Fruit fly (Drosophila melanogaster) whole organism, wandering third instar larva: ENCODE results near the gene CG43295.
A peak's percentile ranks its signal among the peaks of the same experiment; 100 is the strongest.

ENCODE experiments used
- Abd-B ChIP-seq: fragments of >200 bp; optimal IDR thresholded peaks from 2 replicates; lab custom pipeline; 2017; ENCODE audit warnings: missing biosample characterization, missing genetic modification characterization
- CG32264 ChIP-seq: fragments of 200-800 bp; sonication (Bioruptor generic); optimal IDR thresholded peaks from 2 replicates; lab custom pipeline; 2016; ENCODE audit warnings: missing biosample characterization, missing genetic modification characterization
- CG9705 ChIP-seq: fragments of 200-800 bp; sonication (Bioruptor generic); optimal IDR thresholded peaks from 2 replicates; lab custom pipeline; 2018; ENCODE audit warnings: missing biosample characterization, mild to moderate bottlenecking, missing genetic modification characterization
- CrebA ChIP-seq: fragments of 200-800 bp; sonication (Bioruptor generic); optimal IDR thresholded peaks from 2 replicates; lab custom pipeline; 2016; ENCODE audit warnings: missing biosample characterization, mild to moderate bottlenecking, missing genetic modification characterization, borderline replicate concordance
- Dfd ChIP-seq: fragments of >200 bp; optimal IDR thresholded peaks from 2 replicates; lab custom pipeline; 2017; ENCODE audit warnings: missing biosample characterization, missing genetic modification characterization
- Dif ChIP-seq: fragments of 200-275, 200-300 bp; sonication (Bioruptor generic); optimal IDR thresholded peaks from 2 replicates; lab custom pipeline; 2018; ENCODE audit warnings: missing biosample characterization, missing genetic modification characterization; ENCODE audit not compliant: partially characterized antibody
- GATAd ChIP-seq: sonication (Bioruptor generic); optimal IDR thresholded peaks from 2 replicates; lab custom pipeline; 2016; ENCODE audit warnings: missing biosample characterization, missing genetic modification characterization
- HLH106 ChIP-seq: fragments of 200-800 bp; optimal IDR thresholded peaks from 3 replicates; lab custom pipeline; 2019; ENCODE audit warnings: missing biosample characterization, mild to moderate bottlenecking, missing genetic modification characterization, moderate library complexity
- Hnf4 ChIP-seq: fragments of 200-800 bp; sonication (Bioruptor generic); optimal IDR thresholded peaks from 2 replicates; lab custom pipeline; 2016; ENCODE audit warnings: missing biosample characterization, mild to moderate bottlenecking, missing genetic modification characterization
- Hr78 ChIP-seq: fragments of >200 bp; optimal IDR thresholded peaks from 2 replicates; lab custom pipeline; 2017; ENCODE audit warnings: missing biosample characterization, missing genetic modification characterization
- Hr83 ChIP-seq: fragments of 200-300 bp; sonication (Bioruptor generic); optimal IDR thresholded peaks from 2 replicates; lab custom pipeline; 2016; ENCODE audit warnings: missing biosample characterization, mild to moderate bottlenecking, missing genetic modification characterization, moderate library complexity; ENCODE audit not compliant: poor library complexity, severe bottlenecking
- Jra ChIP-seq: sonication (Bioruptor generic); optimal IDR thresholded peaks from 2 replicates; lab custom pipeline; 2016; ENCODE audit warnings: missing biosample characterization, missing genetic modification characterization
- Mio ChIP-seq: sonication (Bioruptor generic); optimal IDR thresholded peaks from 2 replicates; lab custom pipeline; 2016; ENCODE audit warnings: missing biosample characterization, missing genetic modification characterization
- Myc ChIP-seq: fragments of >200 bp; optimal IDR thresholded peaks from 2 replicates; lab custom pipeline; 2017
- N ChIP-seq: fragments of >200 bp; optimal IDR thresholded peaks from 2 replicates; lab custom pipeline; 2018; ENCODE audit warnings: missing biosample characterization, missing external identifiers, missing genetic modification characterization
- OdsH ChIP-seq: fragments of 200-800 bp; sonication (Bioruptor generic); optimal IDR thresholded peaks from 2 replicates; lab custom pipeline; 2016; ENCODE audit warnings: missing biosample characterization, mild to moderate bottlenecking, missing genetic modification characterization
- Rel ChIP-seq, 2 experiments: fragments of 200-800 bp; sonication (Bioruptor generic) in 1 of 2; optimal IDR thresholded peaks; 2 replicates in 1 of 2; 3 replicates in 1 of 2; lab custom pipeline; 2016 to 2019; ENCODE audit warnings: mild to moderate bottlenecking in 2 of 2, missing biosample characterization in 2 of 2, missing genetic modification characterization in 2 of 2, moderate library complexity in 1 of 2
- Sp1 ChIP-seq: fragments of 200-800 bp; sonication (Bioruptor generic); optimal IDR thresholded peaks from 3 replicates; lab custom pipeline; 2019; ENCODE audit warnings: missing biosample characterization, mild to moderate bottlenecking, missing genetic modification characterization, moderate library complexity
- Vsx2 ChIP-seq: fragments of 200-300, 225-300 bp; sonication (Bioruptor generic); optimal IDR thresholded peaks from 2 replicates; lab custom pipeline; 2018; ENCODE audit warnings: missing biosample characterization, missing genetic modification characterization; ENCODE audit not compliant: partially characterized antibody
- br ChIP-seq: fragments of 200-800 bp; sonication (Bioruptor generic); optimal IDR thresholded peaks from 2 replicates; lab custom pipeline; 2016; ENCODE audit warnings: missing biosample characterization, missing genetic modification characterization
- dl ChIP-seq, 2 experiments: fragments of 175-275, 200-275 bp in 1 of 2; fragments of 200-275 bp in 1 of 2; sonication (Bioruptor generic); optimal IDR thresholded peaks; lab custom pipeline; 2018; ENCODE audit warnings: mild to moderate bottlenecking in 2 of 2, missing biosample characterization in 2 of 2, missing genetic modification characterization in 2 of 2, moderate library complexity in 2 of 2; ENCODE audit not compliant: partially characterized antibody in 2 of 2, insufficient read depth in 1 of 2
- dmrt93B ChIP-seq: fragments of 200-800 bp; sonication (Bioruptor generic); optimal IDR thresholded peaks from 2 replicates; lab custom pipeline; 2018; ENCODE audit warnings: missing biosample characterization, mild to moderate bottlenecking, missing genetic modification characterization
- dsf ChIP-seq: sonication (Bioruptor generic); optimal IDR thresholded peaks from 2 replicates; lab custom pipeline; 2016; ENCODE audit warnings: missing biosample characterization, missing genetic modification characterization, borderline replicate concordance
- ey ChIP-seq: fragments of 200-800 bp; sonication (Bioruptor generic); optimal IDR thresholded peaks from 2 replicates; lab custom pipeline; 2016; ENCODE audit warnings: missing biosample characterization, missing genetic modification characterization
- foxo ChIP-seq, 2 experiments: fragments of 200-800 bp; sonication (Bioruptor generic); optimal IDR thresholded peaks; 2 replicates in 1 of 2; 3 replicates in 1 of 2; lab custom pipeline; 2016 to 2017; ENCODE audit warnings: missing biosample characterization in 2 of 2, missing genetic modification characterization in 2 of 2
- fru ChIP-seq: fragments of 200-800 bp; sonication (Bioruptor generic); optimal IDR thresholded peaks from 3 replicates; lab custom pipeline; 2016; ENCODE audit warnings: missing biosample characterization, mild to moderate bottlenecking, missing genetic modification characterization
- h ChIP-seq: fragments of 200-800 bp; sonication (Bioruptor generic); optimal IDR thresholded peaks from 3 replicates; lab custom pipeline; 2016; ENCODE audit warnings: missing biosample characterization, mild to moderate bottlenecking, missing genetic modification characterization
- lola ChIP-seq: fragments of >200 bp; optimal IDR thresholded peaks from 2 replicates; lab custom pipeline; 2017; ENCODE audit warnings: missing biosample characterization, missing genetic modification characterization
- pan ChIP-seq: fragments of >200 bp; optimal IDR thresholded peaks from 2 replicates; lab custom pipeline; 2017
- rgr ChIP-seq: fragments of 200-800 bp; sonication (Bioruptor generic); optimal IDR thresholded peaks from 3 replicates; lab custom pipeline; 2016; ENCODE audit warnings: missing biosample characterization, mild to moderate bottlenecking, missing genetic modification characterization
- sage ChIP-seq: fragments of 200-800 bp; sonication (Bioruptor generic); optimal IDR thresholded peaks from 2 replicates; lab custom pipeline; 2016; ENCODE audit warnings: missing biosample characterization, mild to moderate bottlenecking, missing genetic modification characterization
- sv ChIP-seq: fragments of 200-800 bp; sonication (Bioruptor generic); optimal IDR thresholded peaks from 3 replicates; lab custom pipeline; 2016; ENCODE audit warnings: missing biosample characterization, missing genetic modification characterization
- tai ChIP-seq: sonication (Bioruptor generic); optimal IDR thresholded peaks from 2 replicates; lab custom pipeline; 2016; ENCODE audit warnings: missing biosample characterization, missing genetic modification characterization
- usp ChIP-seq: fragments of >200 bp; optimal IDR thresholded peaks from 2 replicates; lab custom pipeline; 2017; ENCODE audit warnings: missing biosample characterization, missing genetic modification characterization
- woc ChIP-seq: sonication (Bioruptor generic); optimal IDR thresholded peaks from 2 replicates; lab custom pipeline; 2016; ENCODE audit warnings: missing biosample characterization, mild to moderate bottlenecking, missing genetic modification characterization

CG43295 gene

DNA sequence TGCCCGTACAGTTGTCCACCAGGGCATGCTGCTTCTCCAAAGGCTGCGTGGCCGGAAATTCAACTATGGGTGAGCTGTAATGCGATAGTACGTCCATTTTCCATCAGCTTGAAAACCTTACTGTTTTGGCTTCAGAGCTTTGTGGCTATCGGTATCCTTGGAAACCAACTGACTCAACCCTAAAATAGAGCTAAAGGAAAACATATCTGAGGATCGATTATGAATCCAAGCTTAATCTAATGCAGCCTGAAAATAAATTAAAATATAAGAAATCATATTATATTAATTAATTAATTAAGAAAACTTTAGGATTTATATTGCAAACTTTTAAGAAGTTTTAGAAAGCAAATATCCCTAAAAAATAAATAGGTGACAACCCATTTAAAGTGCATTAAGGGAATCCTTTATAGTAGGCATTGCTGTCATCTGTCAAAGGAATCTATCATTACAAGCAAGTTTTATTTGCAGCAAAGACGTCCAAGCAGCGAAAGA lies 8.2 kb upstream of the CG43295 start, which contains the start of the genes CG13074 and ATPsynbetaL:
Gene CG13074 (minus strand): TSS at position 101 of the 492 bp plus-strand sequence.
Gene ATPsynbetaL (plus strand): TSS at position 442 of the 492 bp plus-strand sequence.
- no peak for TF ChIP-seq lola (GFP tag; lab: Kevin White, UChicago)
- no peak for TF ChIP-seq usp (GFP tag; lab: Kevin White, UChicago)
- no peak for TF ChIP-seq Dif (GFP tag; lab: Kevin White, UChicago)
- TF ChIP-seq h (GFP tag; lab: Kevin White, UChicago): no peak
- no peak for TF ChIP-seq OdsH (GFP tag; lab: Kevin White, UChicago)
- TF ChIP-seq Hr78: no peak
- no peak for TF ChIP-seq Abd-B (GFP tag; lab: Kevin White, UChicago)
- TF ChIP-seq dl (GFP tag; optimal IDR thresholded peaks at IDR 0.05; lab: Kevin White, UChicago; ENCODE audit: insufficient read depth in 1 of 2, partially characterized antibody in 2 of 2): no peak

DNA sequence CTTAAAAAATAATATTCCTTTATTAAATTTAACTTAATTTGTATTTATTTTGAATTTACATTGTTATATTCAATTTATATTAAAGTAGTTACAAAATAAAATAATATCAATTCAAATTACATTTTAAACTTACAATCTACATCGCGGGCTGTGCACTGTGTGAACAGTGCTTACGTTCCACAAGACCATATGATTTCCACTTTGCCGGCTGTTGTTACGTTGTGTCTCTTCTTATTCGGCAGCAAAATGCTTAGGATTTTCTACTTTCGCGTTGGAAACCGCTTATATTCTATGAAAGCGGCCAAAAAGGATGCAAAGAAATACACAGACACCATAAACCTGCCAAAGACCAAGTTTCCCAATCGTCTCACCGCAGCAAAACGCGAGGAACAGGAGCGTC lies 5.6 kb upstream of the CG43295 start, which contains the start of gene IleRS-m:
Gene IleRS-m (plus strand): TSS at position 222 of the 400 bp plus-strand sequence.
- TF ChIP-seq Myc (lab: Kevin White, UChicago) (peak; percentile 51), Vsx2 (no peak)

dm6 chr3L:16112069-16112820 lies 6.6 kb downstream of the CG43295 start, which contains the start of gene Zn72D:
Zn72D (minus strand) TSS chr3L:16112626.
- no peak for TF ChIP-seq Vsx2
- no peak for TF ChIP-seq Hr83 (GFP tag; lab: Kevin White, UChicago)
- peak; percentile 6 for TF ChIP-seq rgr (GFP tag; lab: Kevin White, UChicago)

DNA sequence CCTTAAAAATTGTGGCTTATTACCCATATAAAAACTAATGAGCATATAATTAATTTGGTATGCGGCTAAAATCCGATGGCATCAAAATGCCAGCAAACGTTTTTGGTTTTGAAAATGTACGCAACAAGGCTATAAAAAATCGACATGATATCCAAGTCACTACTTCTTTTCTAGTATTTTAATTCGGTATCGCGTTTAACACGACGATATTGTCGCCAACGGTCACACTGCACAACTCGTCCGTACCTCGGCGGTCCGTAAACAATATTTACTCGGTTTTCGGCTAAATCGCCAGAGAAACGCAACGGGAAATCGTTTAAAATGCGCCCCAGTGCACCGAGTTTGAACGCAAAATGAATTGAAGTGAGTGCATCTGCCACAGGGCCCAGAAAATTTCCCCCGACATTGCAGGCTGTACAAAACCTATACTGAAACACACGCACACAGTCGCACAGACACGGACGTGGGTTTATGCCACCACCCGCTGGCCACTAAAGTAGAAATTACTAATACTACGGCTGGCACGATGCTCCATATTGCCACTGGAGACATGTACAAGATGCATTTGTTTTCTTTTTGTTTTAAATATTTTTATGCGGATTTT lies 7.5 kb downstream of the CG43295 start, which contains the start of gene Taf4:
Gene Taf4 (plus strand): TSS at position 210 of the 604 bp plus-strand sequence.
- TF ChIP-seq br (GFP tag; lab: Kevin White, UChicago): no peak

DNA sequence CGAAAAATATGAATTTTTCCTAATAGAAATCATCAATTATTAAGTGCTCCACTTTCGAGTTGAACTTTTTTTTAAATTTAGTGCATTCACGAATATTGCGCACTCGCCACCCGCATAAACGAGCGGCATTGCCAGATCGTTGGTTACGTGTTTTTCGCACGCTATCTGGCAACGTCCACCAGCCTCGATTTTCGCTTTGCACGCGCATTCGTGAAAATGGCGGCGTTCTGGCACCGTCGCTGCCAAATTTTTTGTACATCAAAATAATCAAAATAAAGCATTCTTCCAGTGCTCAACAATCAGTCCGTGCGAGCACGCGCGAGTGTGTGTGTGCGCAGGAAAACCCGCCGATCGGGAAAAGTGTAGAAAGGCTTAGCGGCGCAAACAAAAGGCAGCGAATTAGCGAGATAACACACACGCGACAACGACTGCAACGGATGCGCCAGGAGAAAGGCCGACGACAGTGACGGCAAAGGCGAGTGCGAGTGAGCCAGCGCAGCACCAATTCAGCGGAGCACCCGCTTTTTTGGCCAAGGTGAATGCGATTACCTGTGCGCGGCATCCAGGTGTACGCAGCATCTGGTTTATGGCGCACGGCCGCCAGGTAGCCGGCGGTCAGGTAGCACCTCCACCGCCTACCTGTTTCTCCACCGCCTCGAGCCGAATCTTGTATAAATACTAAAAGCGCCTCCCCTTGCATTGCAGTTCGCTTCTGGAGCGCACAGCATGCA lies 8.1 kb downstream of the CG43295 start:
- peak; percentile 82 for TF ChIP-seq Jra (GFP tag; lab: Kevin White, UChicago)
- TF ChIP-seq Hr83 (GFP tag; lab: Kevin White, UChicago): peak; percentile 73
- no peak for TF ChIP-seq CrebA (GFP tag; lab: Kevin White, UChicago)
- TF ChIP-seq CG32264 (GFP tag; lab: Kevin White, UChicago): peak; percentile 77
- TF ChIP-seq Dif (GFP tag; lab: Kevin White, UChicago): no peak
- TF ChIP-seq ey (GFP tag; lab: Kevin White, UChicago): peak; percentile 92
- TF ChIP-seq tai: no peak
- no peak for TF ChIP-seq dl (GFP tag; optimal IDR thresholded peaks at IDR 0.05; lab: Kevin White, UChicago; ENCODE audit: insufficient read depth in 1 of 2, partially characterized antibody in 2 of 2)
- peak; percentile 94 for TF ChIP-seq woc (GFP tag; lab: Kevin White, UChicago)
- TF ChIP-seq GATAd: peak; percentile 39
- peak; percentile 92 for TF ChIP-seq OdsH (GFP tag; lab: Kevin White, UChicago)
- no peak for TF ChIP-seq N (GFP tag; lab: Kevin White, UChicago)
- TF ChIP-seq dsf: peak; percentile 84
- TF ChIP-seq sv: peak; percentile 88
- peak; percentile 80 for TF ChIP-seq CG9705 (GFP tag; lab: Kevin White, UChicago)
- TF ChIP-seq Hr78: no peak
- no peak for TF ChIP-seq Vsx2
- peak; percentile 50 to 93 for TF ChIP-seq foxo (GFP tag; optimal IDR thresholded peaks at IDR 0.05; lab: Kevin White, UChicago)
- TF ChIP-seq usp (GFP tag; lab: Kevin White, UChicago): no peak
- TF ChIP-seq Hnf4: peak; percentile 86
- peak; percentile 84 for TF ChIP-seq Sp1 (GFP tag; lab: Kevin White, UChicago)
- TF ChIP-seq Abd-B (GFP tag; lab: Kevin White, UChicago): no peak
- peak; percentile 74 for TF ChIP-seq sage
- TF ChIP-seq pan (lab: Kevin White, UChicago): no peak
- no peak for TF ChIP-seq dmrt93B (GFP tag; lab: Kevin White, UChicago)
- peak; percentile 90 for TF ChIP-seq br (GFP tag; lab: Kevin White, UChicago)
- no peak for TF ChIP-seq Dfd (GFP tag; lab: Kevin White, UChicago)
- peak; percentile 96 for TF ChIP-seq h (GFP tag; lab: Kevin White, UChicago)
- peak; percentile 84 for TF ChIP-seq HLH106 (tag; lab: Kevin White, UChicago)
- TF ChIP-seq fru (GFP tag; lab: Kevin White, UChicago): peak; percentile 93
- TF ChIP-seq rgr (GFP tag; lab: Kevin White, UChicago): peak; percentile 92
- peak; percentile 61 for TF ChIP-seq Mio (GFP tag; lab: Kevin White, UChicago)
- no peak for TF ChIP-seq Rel (GFP tag; optimal IDR thresholded peaks at IDR 0.05; lab: Kevin White, UChicago)
- TF ChIP-seq Rel (tag; optimal IDR thresholded peaks at IDR 0.05; lab: Kevin White, UChicago): peak; percentile 44
